Fruit fly (Drosophila melanogaster) whole organism, embryonic: Measurements from ENCODE around the gene armi.

Experiments used
- Ada2b ChIP-seq: fragments of 200-800 bp; sonication (Bioruptor generic); IDR thresholded peaks from 2 replicates; pipeline ENCODE4 v1.3.6; 2022; ENCODE audit warnings: missing biosample characterization, missing genetic modification characterization
- Bgb ChIP-seq: fragments of 200-800 bp; sonication (Bioruptor generic); IDR thresholded peaks from 2 replicates; pipeline ENCODE4 v1.3.6; 2022; ENCODE audit warnings: missing biosample characterization, missing genetic modification characterization; ENCODE audit not compliant: partially characterized antibody
- C15 ChIP-seq: fragments of 200-800 bp; sonication (Bioruptor generic); IDR thresholded peaks from 3 replicates; pipeline ENCODE4 v1.3.6; 2022; ENCODE audit warnings: missing biosample characterization, missing genetic modification characterization
- CG10366 ChIP-seq: fragments of 200-800 bp; sonication (Bioruptor generic); IDR thresholded peaks from 2 replicates; pipeline ENCODE4 v1.3.6; 2022; ENCODE audit warnings: missing biosample characterization, missing genetic modification characterization
- CG11456 ChIP-seq: fragments of 200-800 bp; sonication (Bioruptor generic); IDR thresholded peaks from 3 replicates; pipeline ENCODE4 v1.3.6; 2022; ENCODE audit warnings: missing biosample characterization, missing genetic modification characterization
- CG11504 ChIP-seq: fragments of 200-800 bp; sonication (Bioruptor generic); optimal IDR thresholded peaks from 3 replicates; lab custom pipeline; 2019; ENCODE audit warnings: missing biosample characterization, mild to moderate bottlenecking, missing genetic modification characterization, moderate library complexity
- CG12391 ChIP-seq: fragments of 200-800 bp; sonication (Bioruptor generic); optimal IDR thresholded peaks from 3 replicates; lab custom pipeline; 2018; ENCODE audit warnings: missing biosample characterization, mild to moderate bottlenecking, missing genetic modification characterization, moderate library complexity
- CG13775 ChIP-seq: fragments of 200-800 bp; sonication (Bioruptor generic); optimal IDR thresholded peaks from 3 replicates; lab custom pipeline; 2017; ENCODE audit warnings: missing biosample characterization, mild to moderate bottlenecking, missing genetic modification characterization
- CG13894 ChIP-seq: fragments of 200-800 bp; sonication (Bioruptor generic); optimal IDR thresholded peaks from 3 replicates; lab custom pipeline; 2018; ENCODE audit warnings: missing biosample characterization, mild to moderate bottlenecking, missing genetic modification characterization, moderate library complexity
- CG15269 ChIP-seq: fragments of 200-800 bp; sonication (Bioruptor generic); optimal IDR thresholded peaks from 2 replicates; lab custom pipeline; 2018; ENCODE audit warnings: missing biosample characterization, mild to moderate bottlenecking, missing genetic modification characterization, moderate library complexity
- CG1603 ChIP-seq: fragments of 200-800 bp; sonication (Bioruptor generic); optimal IDR thresholded peaks from 2 replicates; lab custom pipeline; 2019; ENCODE audit warnings: missing biosample characterization, mild to moderate bottlenecking, missing genetic modification characterization, moderate library complexity
- CG18599 ChIP-seq: fragments of 200-800 bp; sonication (Bioruptor generic); optimal IDR thresholded peaks from 3 replicates; lab custom pipeline; 2017; ENCODE audit warnings: missing biosample characterization, missing genetic modification characterization, mild to moderate bottlenecking, moderate library complexity, missing genetic modification reagents
- CG2120 ChIP-seq: fragments of 200-800 bp; sonication (Bioruptor generic); optimal IDR thresholded peaks from 3 replicates; lab custom pipeline; 2016; ENCODE audit warnings: missing biosample characterization, missing genetic modification characterization
- CG2199 ChIP-seq: fragments of 200-800 bp; sonication (Bioruptor generic); IDR thresholded peaks from 3 replicates; pipeline ENCODE4 v1.3.6; 2022; ENCODE audit warnings: missing biosample characterization, missing genetic modification characterization
- CG2678 ChIP-seq: fragments of 200-800 bp; sonication (Bioruptor generic); optimal IDR thresholded peaks from 3 replicates; lab custom pipeline; 2019; ENCODE audit warnings: missing biosample characterization, mild to moderate bottlenecking, missing genetic modification characterization, moderate library complexity
- CG30403 ChIP-seq: fragments of 200-800 bp; sonication (Bioruptor generic); optimal IDR thresholded peaks from 3 replicates; lab custom pipeline; 2016; ENCODE audit warnings: missing biosample characterization, missing genetic modification characterization
- CG32772 ChIP-seq: fragments of 200-800 bp; sonication (Bioruptor generic); IDR thresholded peaks from 2 replicates; pipeline ENCODE4 v1.3.6; 2022; ENCODE audit warnings: missing biosample characterization, missing genetic modification characterization
- CG3838 ChIP-seq: fragments of 200-800 bp; sonication (Bioruptor generic); optimal IDR thresholded peaks from 3 replicates; lab custom pipeline; 2016; ENCODE audit warnings: missing biosample characterization, missing genetic modification characterization
- CG42726 ChIP-seq: fragments of 200-800 bp; sonication (Bioruptor generic); IDR thresholded peaks from 2 replicates; pipeline ENCODE4 v1.3.6; 2022; ENCODE audit warnings: missing biosample characterization, missing genetic modification characterization; ENCODE audit not compliant: partially characterized antibody
- CG7839 ChIP-seq: fragments of 200-800 bp; sonication (Bioruptor generic); optimal IDR thresholded peaks from 3 replicates; lab custom pipeline; 2018; ENCODE audit warnings: missing biosample characterization, mild to moderate bottlenecking, missing genetic modification characterization, moderate library complexity
- CG8924 ChIP-seq: fragments of 200-800 bp; optimal IDR thresholded peaks from 3 replicates; lab custom pipeline; 2019; ENCODE audit warnings: missing biosample characterization, mild to moderate bottlenecking, missing genetic modification characterization, moderate library complexity
- CG9215 ChIP-seq: fragments of 200-800 bp; sonication (Bioruptor generic); IDR thresholded peaks from 2 replicates; pipeline ENCODE4 v1.3.6; 2022; ENCODE audit warnings: missing biosample characterization, missing genetic modification characterization
- Dad ChIP-seq: fragments of 200-800 bp; sonication (Bioruptor generic); optimal IDR thresholded peaks from 3 replicates; lab custom pipeline; 2016; ENCODE audit warnings: missing biosample characterization, missing genetic modification characterization
- Doc3 ChIP-seq: fragments of 200-800 bp; sonication (Bioruptor generic); IDR thresholded peaks from 3 replicates; pipeline ENCODE4 v1.3.6; 2022; ENCODE audit warnings: missing biosample characterization, missing genetic modification characterization; ENCODE audit not compliant: partially characterized antibody
- Dp ChIP-seq: fragments of 200-800 bp; sonication (Bioruptor generic); optimal IDR thresholded peaks from 2 replicates; lab custom pipeline; 2018; ENCODE audit warnings: missing biosample characterization, mild to moderate bottlenecking, missing genetic modification characterization, moderate library complexity
- E2f1 ChIP-seq: fragments of 200-800 bp; sonication (Bioruptor generic); IDR thresholded peaks from 2 replicates; pipeline ENCODE4 v1.3.6; 2022; ENCODE audit warnings: missing biosample characterization, missing genetic modification characterization
- Ets97D ChIP-seq: fragments of 200-800 bp; sonication (Bioruptor generic); optimal IDR thresholded peaks from 3 replicates; lab custom pipeline; 2016; ENCODE audit warnings: missing biosample characterization, missing genetic modification characterization
- Gug ChIP-seq: fragments of 200-800 bp; sonication (Bioruptor generic); IDR thresholded peaks from 4 replicates; pipeline ENCODE4 v1.3.6; 2022; ENCODE audit warnings: missing biosample characterization, missing genetic modification characterization
- H2.0 ChIP-seq: fragments of 200-800 bp; sonication (Bioruptor generic); IDR thresholded peaks from 2 replicates; pipeline ENCODE4 v1.3.6; 2022; ENCODE audit warnings: missing biosample characterization, missing genetic modification characterization
- Hand ChIP-seq: fragments of 200-800 bp; sonication (Bioruptor generic); optimal IDR thresholded peaks from 2 replicates; lab custom pipeline; 2017; ENCODE audit warnings: mild to moderate bottlenecking, missing biosample characterization, missing genetic modification reagents, missing genetic modification characterization
- Hr51 ChIP-seq, 2 experiments: fragments of 200-800 bp; sonication (Bioruptor generic); optimal IDR thresholded peaks; 2 replicates in 1 of 2; 3 replicates in 1 of 2; lab custom pipeline; 2016 to 2018; ENCODE audit warnings: missing biosample characterization in 2 of 2, missing genetic modification characterization in 2 of 2, mild to moderate bottlenecking in 1 of 2, moderate library complexity in 1 of 2
- Lim3 ChIP-seq: fragments of 200-800 bp; sonication (Bioruptor generic); IDR thresholded peaks from 2 replicates; pipeline ENCODE4 v1.3.6; 2022; ENCODE audit warnings: missing biosample characterization, missing genetic modification characterization
- NfI ChIP-seq: fragments of 200-800 bp; sonication (Bioruptor generic); optimal IDR thresholded peaks from 3 replicates; lab custom pipeline; 2018; ENCODE audit warnings: missing biosample characterization, mild to moderate bottlenecking, missing genetic modification characterization, moderate library complexity
- Optix ChIP-seq: fragments of 200-800 bp; sonication (Bioruptor generic); IDR thresholded peaks from 3 replicates; pipeline ENCODE4 v1.3.6; 2022; ENCODE audit warnings: missing biosample characterization, missing genetic modification characterization
- Pdp1 ChIP-seq, 2 experiments: fragments of 200-800 bp; sonication (Bioruptor generic); optimal IDR thresholded peaks; 3 replicates each; lab custom pipeline; 2016; ENCODE audit warnings: missing biosample characterization in 2 of 2, missing genetic modification characterization in 2 of 2, mild to moderate bottlenecking in 1 of 2, moderate library complexity in 1 of 2
- Rfx ChIP-seq: fragments of 200-800 bp; sonication (Bioruptor generic); IDR thresholded peaks from 2 replicates; pipeline ENCODE4 v1.3.6; 2022; ENCODE audit warnings: missing biosample characterization, missing genetic modification characterization
- Xrp1 ChIP-seq: fragments of 200-800 bp; sonication (Bioruptor generic); IDR thresholded peaks from 2 replicates; pipeline ENCODE4 v1.3.6; 2022; ENCODE audit warnings: missing biosample characterization, missing genetic modification characterization
- abd-A ChIP-seq: fragments of 200-800 bp; sonication (Bioruptor generic); optimal IDR thresholded peaks from 3 replicates; lab custom pipeline; 2019; ENCODE audit warnings: missing biosample characterization, mild to moderate bottlenecking, missing genetic modification characterization, moderate library complexity
- disco-r ChIP-seq: fragments of 200-800 bp; sonication (Bioruptor generic); optimal IDR thresholded peaks from 2 replicates; lab custom pipeline; 2016; ENCODE audit warnings: missing biosample characterization, missing genetic modification characterization
- esg ChIP-seq: fragments of 200-800 bp; sonication (Bioruptor generic); conservative IDR thresholded peaks from 2 replicates; pipeline ENCODE4 v1.3.6; 2022; ENCODE audit warnings: missing biosample characterization, missing genetic modification characterization
- gem ChIP-seq: fragments of 200-800 bp; sonication (Bioruptor generic); optimal IDR thresholded peaks from 2 replicates; lab custom pipeline; 2019; ENCODE audit warnings: missing biosample characterization, mild to moderate bottlenecking, missing genetic modification characterization, moderate library complexity
- lmd ChIP-seq: fragments of 200-800 bp; sonication (Bioruptor generic); IDR thresholded peaks from 2 replicates; pipeline ENCODE4 v1.3.6; 2022; ENCODE audit warnings: missing biosample characterization, missing genetic modification characterization
- nmo ChIP-seq: fragments of 200-800 bp; sonication (Bioruptor generic); optimal IDR thresholded peaks from 2 replicates; lab custom pipeline; 2018; ENCODE audit warnings: missing biosample characterization, mild to moderate bottlenecking, missing genetic modification characterization, moderate library complexity
- pan ChIP-seq, 4 experiments: fragments of >200 bp in 3 of 4; fragments of 200-800 bp in 1 of 4; sonication (Bioruptor generic) in 1 of 4; optimal IDR thresholded peaks in 3 of 4; IDR thresholded peaks in 1 of 4; 2 replicates each; pipeline versions ENCODE4 v1.3.6 to Lab custom; 2017 to 2022; ENCODE audit warnings: missing biosample characterization in 2 of 4, missing genetic modification characterization in 2 of 4, mixed read lengths in 1 of 4
- pho ChIP-seq: fragments of 200-800 bp; sonication (Bioruptor generic); optimal IDR thresholded peaks from 2 replicates; lab custom pipeline; 2016; ENCODE audit warnings: missing biosample characterization, missing genetic modification characterization
- phol ChIP-seq: fragments of 200-800 bp; sonication (Bioruptor generic); optimal IDR thresholded peaks from 3 replicates; lab custom pipeline; 2018; ENCODE audit warnings: missing biosample characterization, mild to moderate bottlenecking, missing genetic modification characterization, moderate library complexity
- pzg ChIP-seq: fragments of 200-800 bp; sonication (Bioruptor generic); optimal IDR thresholded peaks from 3 replicates; lab custom pipeline; 2018; ENCODE audit warnings: missing biosample characterization, mild to moderate bottlenecking, missing genetic modification characterization, moderate library complexity
- sens ChIP-seq: fragments of 200-800 bp; sonication (Bioruptor generic); peaks from one replicate; lab custom pipeline; 2016; ENCODE audit warnings: missing biosample characterization, missing genetic modification characterization
- sisA ChIP-seq: fragments of 200-800 bp; sonication (Bioruptor generic); IDR thresholded peaks from 2 replicates; pipeline ENCODE4 v1.3.6; 2022; ENCODE audit warnings: missing biosample characterization, missing genetic modification characterization

Gene armi

dm6 chr3L:3479551-3479950, 18.4 kb downstream of the armi start (continued):
- TF ChIP-seq CG2120 (peak; percentile 35), CG13894 (no peak), NfI (GFP tag; lab: Kevin White, UChicago) (peak; percentile 14), CG7839 (peak; percentile 23), CG18599 (GFP tag; lab: Kevin White, UChicago) (peak; percentile 70), pho (no peak), CG2678 (tag; lab: Kevin White, UChicago) (peak; percentile 34), lmd (GFP tag; lab: Robert Waterston, UW) (0 out of 2 replicates have a peak, but pooled peaks have one; percentile 26), C15 (GFP tag; lab: Robert Waterston, UW) (peak; percentile 16; the same call in 1 of the 3 replicates), disco-r (no peak), CG10366 (GFP tag; lab: Robert Waterston, UW) (peak; percentile 10; the same call in 1 of the 2 replicates), pzg (GFP tag; lab: Kevin White, UChicago) (no peak), CG1603 (peak; percentile 9), Dad (no peak), E2f1 (GFP tag; lab: Robert Waterston, UW) (no peak), CG11504 (tag; lab: Kevin White, UChicago) (peak; percentile 36), CG8924 (tag; lab: Kevin White, UChicago) (no peak), Ets97D (no peak), CG2199 (GFP tag; lab: Robert Waterston, UW) (no peak), Lim3 (GFP tag; lab: Robert Waterston, UW) (no peak), CG42726 (no peak), Optix (no peak), CG11456 (GFP tag; lab: Robert Waterston, UW) (0 out of 3 replicates have a peak, but pooled peaks have one; percentile 55), Xrp1 (GFP tag; lab: Robert Waterston, UW) (peak; percentile 31; the same call in 1 of the 2 replicates), Ada2b (GFP tag; lab: Robert Waterston, UW) (0 out of 2 replicates have a peak, but pooled peaks have one; percentile 25), esg (0 out of 2 replicates have a peak, but pooled peaks have one; percentile 14), H2.0 (GFP tag; lab: Robert Waterston, UW) (0 out of 2 replicates have a peak, but pooled peaks have one; percentile 6), Hr51 (GFP tag; optimal IDR thresholded peaks at IDR 0.05; lab: Kevin White, UChicago) (peak in 1 of 2 experiments; percentile 40), nmo (no peak), CG30403 (GFP tag; lab: Kevin White, UChicago) (peak; percentile 3), gem (tag; lab: Kevin White, UChicago) (peak; percentile 49), Dp (GFP tag; lab: Kevin White, UChicago) (no peak), CG3838 (GFP tag; lab: Kevin White, UChicago) (no peak), Gug (GFP tag; lab: Robert Waterston, UW) (0 out of 4 replicates have a peak, but pooled peaks have one; percentile 3), phol (tag; lab: Kevin White, UChicago) (no peak), CG9215 (GFP tag; lab: Robert Waterston, UW) (no peak), Hand (GFP tag; lab: Kevin White, UChicago) (peak; percentile 9), Bgb (no peak), abd-A (tag; lab: Kevin White, UChicago) (peak; percentile 6), Doc3 (GFP tag; lab: Robert Waterston, UW) (no peak), pan (optimal IDR thresholded peaks at IDR 0.05; lab: Kevin White, UChicago) (no peak), pan (GFP tag; optimal IDR thresholded peaks at IDR 0.05 in 1 of 2, IDR thresholded peaks at IDR 0.05 in 1 of 2) (peak in 1 of 2 experiments; percentile 34), CG13775 (GFP tag; lab: Kevin White, UChicago) (no peak), Pdp1 (GFP tag; optimal IDR thresholded peaks at IDR 0.05; lab: Kevin White, UChicago) (no peak), Rfx (GFP tag; lab: Robert Waterston, UW) (peak; percentile 27; the same call in 1 of the 2 replicates), CG15269 (tag; lab: Kevin White, UChicago) (peak; percentile 15), CG32772 (0 out of 2 replicates have a peak, but pooled peaks have one; percentile 20), sens (no peak), CG12391 (tag; lab: Kevin White, UChicago) (peak; percentile 1), sisA (GFP tag; lab: Robert Waterston, UW) (peak; percentile 61)
